Fruit fly (Drosophila melanogaster): Measurements from ENCODE around the gene CG11122.
"Not testable (repeated sequence)": the region's sequence is repeated elsewhere in the genome, so short reads cannot be mapped to it uniquely, and the experiment has no call there.

The CG11122 gene

dm6 chrX:11128828-11129227 lies 4.3 kb upstream of the CG11122 start, which contains the start of gene SrpRalpha:
Gene SrpRalpha, minus strand, starts transcription at chrX:11129087.
- TF ChIP-seq Dll (optimal IDR thresholded peaks at IDR 0.05) = no peak
- no peak for TF ChIP-seq CG8478 (optimal IDR thresholded peaks at IDR 0.05)
- no peak for TF ChIP-seq psq (optimal IDR thresholded peaks at IDR 0.05)
- no peak for TF ChIP-seq pan (optimal IDR thresholded peaks at IDR 0.05)
- no peak for TF ChIP-seq EcR (GFP tag; optimal IDR thresholded peaks at IDR 0.05)
- no peak for TF ChIP-seq usp (GFP tag; optimal IDR thresholded peaks at IDR 0.05)

DNA sequence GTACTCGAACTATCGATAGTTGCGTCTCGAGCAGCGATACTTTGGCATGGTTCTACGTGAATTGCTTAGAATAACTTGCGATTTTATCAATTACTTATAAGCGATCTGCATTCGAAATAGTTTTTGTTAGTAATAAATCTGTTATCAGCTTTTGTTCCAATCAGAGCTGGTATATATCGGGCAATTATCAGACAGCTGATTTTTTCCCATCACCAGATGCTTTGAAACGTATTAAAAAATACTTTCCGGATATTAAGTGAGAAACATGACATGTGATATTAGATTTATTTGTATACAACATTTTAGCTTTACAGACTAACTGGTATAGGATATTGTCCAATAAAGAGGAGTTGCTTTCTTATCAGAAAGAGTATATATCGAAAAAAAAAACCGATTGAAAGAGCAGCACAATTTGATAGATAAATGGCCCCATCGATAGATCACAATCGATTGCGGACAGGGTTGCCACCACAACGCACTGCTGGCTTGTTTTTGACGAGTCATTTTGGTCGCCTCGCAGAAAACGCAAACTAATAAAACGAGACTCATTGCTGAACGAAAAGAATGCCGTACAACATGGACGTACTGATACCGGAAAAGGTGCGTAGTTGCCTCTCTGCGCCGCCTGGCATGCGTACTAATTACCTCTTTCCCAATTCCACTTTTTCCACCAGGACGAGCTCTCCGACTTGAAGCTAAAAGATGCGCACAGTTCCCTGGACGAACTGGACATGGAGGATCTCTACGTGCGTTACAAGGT lies 403 bp upstream of the CG11122 start, which contains the start of gene Rpt3:
Gene Rpt3, plus strand, starts transcription at position 353 of the 760 bp plus-strand sequence.
- TF ChIP-seq CG8478 (optimal IDR thresholded peaks at IDR 0.05) = no peak
- TF ChIP-seq usp (GFP tag; optimal IDR thresholded peaks at IDR 0.05) = no peak
- no peak for TF ChIP-seq EcR (GFP tag; optimal IDR thresholded peaks at IDR 0.05)
- no peak for TF ChIP-seq pan (optimal IDR thresholded peaks at IDR 0.05)
- no peak for TF ChIP-seq psq (optimal IDR thresholded peaks at IDR 0.05)
- TF ChIP-seq Dll (optimal IDR thresholded peaks at IDR 0.05) = no peak

- no peak for TF ChIP-seq EcR (GFP tag; optimal IDR thresholded peaks at IDR 0.05)
- TF ChIP-seq psq (optimal IDR thresholded peaks at IDR 0.05) = no peak
- no peak for TF ChIP-seq pan (optimal IDR thresholded peaks at IDR 0.05)
- no peak for TF ChIP-seq Dll (optimal IDR thresholded peaks at IDR 0.05)
Measured at dm6 chrX:11123561-11123960, 965 bp downstream of the CG11122 start.

DNA sequence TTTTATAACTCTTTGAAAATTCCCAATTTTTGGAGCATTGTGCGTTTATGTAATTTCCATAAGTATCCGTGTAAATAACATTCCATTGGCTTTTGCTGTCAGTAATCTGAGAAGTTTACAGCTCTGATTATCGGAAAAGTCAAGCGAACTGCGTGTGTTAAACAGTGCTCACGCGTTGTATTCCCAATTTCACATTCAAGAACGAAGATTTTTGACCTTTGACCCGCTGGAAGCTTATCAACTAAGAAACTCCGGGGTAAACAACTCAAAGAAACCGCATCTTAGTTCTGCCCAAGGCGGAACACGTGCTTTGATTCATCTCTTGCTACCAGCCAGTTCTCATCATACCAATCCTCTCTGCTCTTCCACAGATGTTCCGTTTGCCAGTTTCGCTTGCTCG lies 14.9 kb downstream of the CG11122 start:
- TF ChIP-seq psq (optimal IDR thresholded peaks at IDR 0.05) = no peak
- TF ChIP-seq Dll (optimal IDR thresholded peaks at IDR 0.05) = no peak
- no peak for TF ChIP-seq EcR (GFP tag; optimal IDR thresholded peaks at IDR 0.05)
- no peak for TF ChIP-seq usp (GFP tag; optimal IDR thresholded peaks at IDR 0.05)
- no peak for TF ChIP-seq pan (optimal IDR thresholded peaks at IDR 0.05)
- TF ChIP-seq CG8478 (optimal IDR thresholded peaks at IDR 0.05) = no peak

- TF ChIP-seq pan (optimal IDR thresholded peaks at IDR 0.05) (no peak), usp (GFP tag; optimal IDR thresholded peaks at IDR 0.05) (no peak), EcR (GFP tag; optimal IDR thresholded peaks at IDR 0.05) (no peak), psq (optimal IDR thresholded peaks at IDR 0.05) (no peak), Dll (optimal IDR thresholded peaks at IDR 0.05) (no peak), CG8478 (optimal IDR thresholded peaks at IDR 0.05) (no peak)
Measured at dm6 chrX:11108845-11109450, 15.6 kb downstream of the CG11122 start.

dm6 chrX:11108148-11108844 lies 16.2 kb downstream of the CG11122 start, which contains the start of gene Hsp60A:
Gene Hsp60A, plus strand, starts transcription at chrX:11108482.
- TF ChIP-seq Dll (optimal IDR thresholded peaks at IDR 0.05) = no peak
- no peak for TF ChIP-seq psq (optimal IDR thresholded peaks at IDR 0.05)
- no peak for TF ChIP-seq pan (optimal IDR thresholded peaks at IDR 0.05)
- no peak for TF ChIP-seq CG8478 (optimal IDR thresholded peaks at IDR 0.05)
- TF ChIP-seq usp (GFP tag; optimal IDR thresholded peaks at IDR 0.05) = no peak
- TF ChIP-seq EcR (GFP tag; optimal IDR thresholded peaks at IDR 0.05) = no peak

DNA sequence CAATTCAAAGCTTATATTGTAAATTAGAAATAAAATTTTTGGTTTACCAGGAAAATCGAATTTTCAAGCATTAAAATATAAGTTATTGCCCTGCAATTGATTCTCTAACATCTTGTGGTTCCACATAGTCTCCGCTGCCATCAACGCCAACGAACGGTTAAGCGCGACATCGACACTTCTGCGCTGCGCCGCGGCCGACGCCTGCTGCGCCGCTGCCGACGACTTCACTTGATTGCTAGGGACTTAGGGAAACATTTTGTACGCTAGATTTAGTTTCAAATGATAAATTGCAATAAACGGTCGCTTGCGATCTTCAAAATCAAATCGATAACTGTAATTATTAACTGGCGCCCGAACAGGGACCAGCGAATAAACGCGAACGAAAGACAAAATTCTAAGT lies 28.6 kb downstream of the CG11122 start, which contains the start of gene CG42249:
Gene CG42249, plus strand, starts transcription at position 301 of the 400 bp plus-strand sequence.
- TF ChIP-seq EcR (GFP tag; optimal IDR thresholded peaks at IDR 0.05); CG8478 (optimal IDR thresholded peaks at IDR 0.05); Dll (optimal IDR thresholded peaks at IDR 0.05): not testable (repeated sequence)

DNA sequence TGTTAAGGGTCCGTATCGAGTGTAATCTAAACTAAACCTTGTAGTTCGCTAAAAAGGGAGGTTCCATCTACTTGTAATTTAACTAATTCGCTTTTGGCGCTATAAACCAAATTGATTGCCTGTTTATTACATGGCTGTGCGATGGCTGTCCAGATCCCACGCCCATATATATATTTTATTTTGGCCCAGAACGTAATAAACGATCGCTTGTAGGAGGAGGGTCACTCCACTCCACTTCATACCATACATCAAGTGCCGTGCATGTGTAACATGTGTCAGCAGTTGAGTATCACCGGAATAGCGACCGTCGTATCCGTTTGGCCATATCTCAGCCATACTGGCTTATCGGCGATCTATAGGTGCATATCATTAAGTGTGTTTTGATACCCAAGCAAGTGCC lies 29.2 kb downstream of the CG11122 start:
- TF ChIP-seq pan (optimal IDR thresholded peaks at IDR 0.05) (no peak), usp (GFP tag; optimal IDR thresholded peaks at IDR 0.05) (no peak), EcR (GFP tag; optimal IDR thresholded peaks at IDR 0.05) (no peak), CG8478 (optimal IDR thresholded peaks at IDR 0.05) (no peak), Dll (optimal IDR thresholded peaks at IDR 0.05) (no peak), psq (optimal IDR thresholded peaks at IDR 0.05) (no peak)

dm6 chrX:11092201-11092600 lies 32.3 kb downstream of the CG11122 start, which contains the start of gene CG2061:
Gene CG2061, plus strand, starts transcription at chrX:11092492.
- no peak for TF ChIP-seq CG8478 (optimal IDR thresholded peaks at IDR 0.05)
- TF ChIP-seq usp (GFP tag; optimal IDR thresholded peaks at IDR 0.05) = no peak
- no peak for TF ChIP-seq Dll (optimal IDR thresholded peaks at IDR 0.05)
- no peak for TF ChIP-seq EcR (GFP tag; optimal IDR thresholded peaks at IDR 0.05)
- TF ChIP-seq pan (optimal IDR thresholded peaks at IDR 0.05) = no peak
- no peak for TF ChIP-seq psq (optimal IDR thresholded peaks at IDR 0.05)

- no peak for TF ChIP-seq Dll (optimal IDR thresholded peaks at IDR 0.05)
- TF ChIP-seq EcR (GFP tag; optimal IDR thresholded peaks at IDR 0.05) = no peak
- no peak for TF ChIP-seq pan (optimal IDR thresholded peaks at IDR 0.05)
- TF ChIP-seq psq (optimal IDR thresholded peaks at IDR 0.05) = no peak
- no peak for TF ChIP-seq CG8478 (optimal IDR thresholded peaks at IDR 0.05)
- TF ChIP-seq usp (GFP tag; optimal IDR thresholded peaks at IDR 0.05) = no peak
Measured at dm6 chrX:11090161-11090560, 34.4 kb downstream of the CG11122 start, which contains the start of gene CG2076. Gene CG2076, plus strand, starts transcription at chrX:11090210.

- no peak for TF ChIP-seq pan (optimal IDR thresholded peaks at IDR 0.05)
- TF ChIP-seq CG8478 (optimal IDR thresholded peaks at IDR 0.05) = no peak
- no peak for TF ChIP-seq Dll (optimal IDR thresholded peaks at IDR 0.05)
- TF ChIP-seq usp (GFP tag; optimal IDR thresholded peaks at IDR 0.05) = no peak
- TF ChIP-seq EcR (GFP tag; optimal IDR thresholded peaks at IDR 0.05) = no peak
Measured at dm6 chrX:11088778-11089340, 35.7 kb downstream of the CG11122 start, which contains the start of gene Vago. Gene Vago, plus strand, starts transcription at chrX:11089290.
